Fruit fly (Drosophila melanogaster) whole organism, embryonic: ENCODE results near the gene Sec5.

ENCODE experiments used
- Aef1 ChIP-seq: fragments of 200-800 bp; sonication (Bioruptor generic); IDR thresholded peaks from 3 replicates; pipeline ENCODE4 v1.3.6; 2022; ENCODE audit warnings: missing biosample characterization, missing genetic modification characterization
- CG10209 ChIP-seq: fragments of 200-800 bp; sonication (Bioruptor generic); optimal IDR thresholded peaks from 3 replicates; lab custom pipeline; 2017; ENCODE audit warnings: missing biosample characterization, mild to moderate bottlenecking, missing genetic modification characterization, missing genetic modification reagents
- CG10565 ChIP-seq: fragments of 200-800 bp; sonication (Bioruptor generic); optimal IDR thresholded peaks from 3 replicates; lab custom pipeline; 2016; ENCODE audit warnings: missing biosample characterization, mild to moderate bottlenecking, missing genetic modification characterization
- CG10979 ChIP-seq: fragments of 200-800 bp; sonication (Bioruptor generic); optimal IDR thresholded peaks from 2 replicates; lab custom pipeline; 2018; ENCODE audit warnings: missing biosample characterization, mild to moderate bottlenecking, missing genetic modification characterization, moderate library complexity
- CG11560 ChIP-seq: fragments of 200-800 bp; sonication (Bioruptor generic); IDR thresholded peaks from 3 replicates; pipeline ENCODE4 v1.3.6; 2022; ENCODE audit warnings: missing biosample characterization, missing genetic modification characterization
- CG12299 ChIP-seq: fragments of 200-800 bp; sonication (Bioruptor generic); optimal IDR thresholded peaks from 2 replicates; lab custom pipeline; 2018; ENCODE audit warnings: missing biosample characterization, mild to moderate bottlenecking, missing genetic modification characterization
- CG13624 ChIP-seq: fragments of 200-800 bp; sonication (Bioruptor generic); optimal IDR thresholded peaks from 2 replicates; lab custom pipeline; 2016; ENCODE audit warnings: missing biosample characterization, missing genetic modification characterization
- CG1832 ChIP-seq: fragments of 200-800 bp; sonication (Bioruptor generic); optimal IDR thresholded peaks from 2 replicates; lab custom pipeline; 2017; ENCODE audit warnings: missing biosample characterization, mild to moderate bottlenecking, missing genetic modification characterization, inconsistent platforms
- CG3065 ChIP-seq: fragments of 200-800 bp; sonication (Bioruptor generic); optimal IDR thresholded peaks from 2 replicates; lab custom pipeline; 2016; ENCODE audit warnings: missing biosample characterization, missing genetic modification characterization
- CG32767 ChIP-seq: fragments of 200-800 bp; sonication (Bioruptor generic); IDR thresholded peaks from 2 replicates; pipeline ENCODE4 v1.3.6; 2022; ENCODE audit warnings: missing biosample characterization, missing genetic modification characterization
- CG3407 ChIP-seq: fragments of 200-800 bp; sonication (Bioruptor generic); optimal IDR thresholded peaks from 2 replicates; lab custom pipeline; 2018; ENCODE audit warnings: missing biosample characterization, mild to moderate bottlenecking, missing genetic modification characterization
- CG4730 ChIP-seq: fragments of 200-800 bp; sonication (Bioruptor generic); IDR thresholded peaks from 2 replicates; pipeline ENCODE4 v1.3.6; 2022; ENCODE audit warnings: missing biosample characterization, missing genetic modification characterization
- CG7357 ChIP-seq: fragments of 200-800 bp; sonication (Bioruptor generic); IDR thresholded peaks from 3 replicates; pipeline ENCODE4 v1.3.6; 2022; ENCODE audit warnings: missing biosample characterization, missing genetic modification characterization
- CG9215 ChIP-seq: fragments of 200-800 bp; sonication (Bioruptor generic); IDR thresholded peaks from 2 replicates; pipeline ENCODE4 v1.3.6; 2022; ENCODE audit warnings: missing biosample characterization, missing genetic modification characterization
- CkIIα-i1 ChIP-seq: fragments of 200-800 bp; sonication (Bioruptor generic); IDR thresholded peaks from 2 replicates; pipeline ENCODE4 v1.3.6; 2022; ENCODE audit warnings: missing biosample characterization, missing genetic modification characterization
- CoRest ChIP-seq: fragments of 200-800 bp; sonication (Bioruptor generic); optimal IDR thresholded peaks from 3 replicates; lab custom pipeline; 2018; ENCODE audit warnings: missing biosample characterization, mild to moderate bottlenecking, missing genetic modification characterization, moderate library complexity
- D19B ChIP-seq: fragments of 200-800 bp; sonication (Bioruptor generic); optimal IDR thresholded peaks from 2 replicates; lab custom pipeline; 2017; ENCODE audit warnings: missing biosample characterization, mild to moderate bottlenecking, missing genetic modification characterization
- Dad ChIP-seq: fragments of 200-800 bp; sonication (Bioruptor generic); optimal IDR thresholded peaks from 3 replicates; lab custom pipeline; 2016; ENCODE audit warnings: missing biosample characterization, missing genetic modification characterization
- HmgD ChIP-seq: fragments of 200-800 bp; sonication (Bioruptor generic); optimal IDR thresholded peaks from 3 replicates; lab custom pipeline; 2016; ENCODE audit warnings: missing biosample characterization, missing genetic modification characterization
- Hmx ChIP-seq: fragments of 200-800 bp; sonication (Bioruptor generic); optimal IDR thresholded peaks from 2 replicates; lab custom pipeline; 2016; ENCODE audit warnings: missing biosample characterization, missing genetic modification characterization
- Mad ChIP-seq: fragments of 200-800 bp; sonication (Bioruptor generic); optimal IDR thresholded peaks from 2 replicates; lab custom pipeline; 2016; ENCODE audit warnings: missing biosample characterization, missing genetic modification characterization
- Mrtf ChIP-seq: fragments of 200-800 bp; sonication (Bioruptor generic); IDR thresholded peaks from 3 replicates; pipeline ENCODE4 v1.3.6; 2022; ENCODE audit warnings: missing biosample characterization, missing genetic modification characterization
- NC2β ChIP-seq: fragments of 200-800 bp; sonication (Bioruptor generic); optimal IDR thresholded peaks from 2 replicates; lab custom pipeline; 2016; ENCODE audit warnings: missing biosample characterization, missing genetic modification characterization
- Pdp1 ChIP-seq, 2 experiments: fragments of 200-800 bp; sonication (Bioruptor generic); optimal IDR thresholded peaks; 3 replicates each; lab custom pipeline; 2016; ENCODE audit warnings: missing biosample characterization in 2 of 2, missing genetic modification characterization in 2 of 2, mild to moderate bottlenecking in 1 of 2, moderate library complexity in 1 of 2
- Rfx ChIP-seq: fragments of 200-800 bp; sonication (Bioruptor generic); IDR thresholded peaks from 2 replicates; pipeline ENCODE4 v1.3.6; 2022; ENCODE audit warnings: missing biosample characterization, missing genetic modification characterization
- Scr ChIP-seq: fragments of 200-800 bp; sonication (Bioruptor generic); IDR thresholded peaks from 2 replicates; pipeline ENCODE4 v1.3.6; 2022; ENCODE audit warnings: missing biosample characterization, missing genetic modification characterization; ENCODE audit not compliant: partially characterized antibody
- Side ChIP-seq: fragments of 200-800 bp; sonication (Bioruptor generic); optimal IDR thresholded peaks from 2 replicates; lab custom pipeline; 2016; ENCODE audit warnings: missing biosample characterization, missing genetic modification characterization
- Six4 ChIP-seq: fragments of 200-800 bp; sonication (Bioruptor generic); optimal IDR thresholded peaks from 2 replicates; lab custom pipeline; 2016; ENCODE audit warnings: missing biosample characterization, missing genetic modification characterization
- Tbp ChIP-seq: fragments of >200 bp; optimal IDR thresholded peaks from 2 replicates; lab custom pipeline; 2018; ENCODE audit warnings: missing biosample characterization, missing genetic modification characterization
- az2 ChIP-seq: fragments of 200-800 bp; sonication (Bioruptor generic); optimal IDR thresholded peaks from 3 replicates; lab custom pipeline; 2016; ENCODE audit warnings: missing biosample characterization, missing genetic modification characterization
- eve ChIP-seq, 2 experiments: fragments of >200 bp; optimal IDR thresholded peaks; 2 replicates each; lab custom pipeline; 2017; ENCODE audit warnings: missing biosample characterization in 2 of 2, missing genetic modification characterization in 2 of 2
- fru ChIP-seq: fragments of >200 bp; optimal IDR thresholded peaks from 2 replicates; lab custom pipeline; 2017
- gce ChIP-seq: fragments of 200-800 bp; sonication (Bioruptor generic); IDR thresholded peaks from 3 replicates; pipeline ENCODE4 v1.3.6; 2022; ENCODE audit warnings: missing biosample characterization, missing genetic modification characterization
- gcm ChIP-seq: fragments of 200-800 bp; sonication (Bioruptor generic); optimal IDR thresholded peaks from 2 replicates; lab custom pipeline; 2019; ENCODE audit warnings: missing biosample characterization, mild to moderate bottlenecking, missing genetic modification characterization, moderate library complexity
- gsb-n ChIP-seq: fragments of 200-800 bp; sonication (Bioruptor generic); optimal IDR thresholded peaks from 3 replicates; lab custom pipeline; 2018; ENCODE audit warnings: missing biosample characterization, mild to moderate bottlenecking, missing genetic modification characterization
- lilli ChIP-seq: fragments of 200-800 bp; sonication (Bioruptor generic); optimal IDR thresholded peaks from 3 replicates; lab custom pipeline; 2016; ENCODE audit warnings: missing biosample characterization, missing genetic modification characterization
- maf-S ChIP-seq: fragments of 200-800 bp; sonication (Bioruptor generic); optimal IDR thresholded peaks from 2 replicates; lab custom pipeline; 2016; ENCODE audit warnings: missing biosample characterization, missing genetic modification characterization
- mirr ChIP-seq: fragments of 200-800 bp; sonication (Bioruptor generic); optimal IDR thresholded peaks from 3 replicates; lab custom pipeline; 2018; ENCODE audit warnings: missing biosample characterization, mild to moderate bottlenecking, missing genetic modification characterization
- nerfin-2 ChIP-seq: fragments of 200-800 bp; sonication (Bioruptor generic); IDR thresholded peaks from 2 replicates; pipeline ENCODE4 v1.3.6; 2022; ENCODE audit warnings: missing biosample characterization, missing genetic modification characterization; ENCODE audit not compliant: partially characterized antibody
- pita ChIP-seq: fragments of 200-800 bp; sonication (Bioruptor generic); optimal IDR thresholded peaks from 2 replicates; lab custom pipeline; 2017; ENCODE audit warnings: missing biosample characterization, mild to moderate bottlenecking, missing genetic modification characterization
- repo ChIP-seq: fragments of 200-800 bp; sonication (Bioruptor generic); optimal IDR thresholded peaks from 2 replicates; lab custom pipeline; 2016; ENCODE audit warnings: missing biosample characterization, missing genetic modification characterization
- run ChIP-seq: fragments of 200-800 bp; sonication (Bioruptor generic); optimal IDR thresholded peaks from 3 replicates; lab custom pipeline; 2018; ENCODE audit warnings: missing biosample characterization, mild to moderate bottlenecking, missing genetic modification characterization
- sima ChIP-seq: fragments of 200-800 bp; sonication (Bioruptor generic); optimal IDR thresholded peaks from 2 replicates; lab custom pipeline; 2016; ENCODE audit warnings: missing biosample characterization, missing genetic modification characterization
- slbo ChIP-seq: fragments of 200-800 bp; sonication (Bioruptor generic); IDR thresholded peaks from 2 replicates; pipeline ENCODE4 v1.3.6; 2022; ENCODE audit warnings: missing biosample characterization, missing genetic modification characterization
- so ChIP-seq: fragments of 200-800 bp; sonication (Bioruptor generic); IDR thresholded peaks from 3 replicates; pipeline ENCODE4 v1.3.6; 2022; ENCODE audit warnings: missing biosample characterization, missing genetic modification characterization
- sob ChIP-seq: fragments of 200-800 bp; sonication (Bioruptor generic); IDR thresholded peaks from 2 replicates; pipeline ENCODE4 v1.3.6; 2022; ENCODE audit warnings: missing biosample characterization, missing genetic modification characterization
- sqz ChIP-seq: fragments of 200-800 bp; sonication (Bioruptor generic); optimal IDR thresholded peaks from 3 replicates; lab custom pipeline; 2018; ENCODE audit warnings: missing biosample characterization, mild to moderate bottlenecking, missing genetic modification characterization
- tin ChIP-seq: fragments of 200-800 bp; sonication (Bioruptor generic); optimal IDR thresholded peaks from 3 replicates; lab custom pipeline; 2016; ENCODE audit warnings: missing biosample characterization, missing genetic modification characterization
- tna ChIP-seq: fragments of 200-800 bp; sonication (Bioruptor generic); IDR thresholded peaks from 2 replicates; pipeline ENCODE4 v1.3.6; 2022; ENCODE audit warnings: missing biosample characterization, missing genetic modification characterization; ENCODE audit not compliant: partially characterized antibody
- tup ChIP-seq: fragments of 200-800 bp; sonication (Bioruptor generic); optimal IDR thresholded peaks from 2 replicates; lab custom pipeline; 2016; ENCODE audit warnings: missing biosample characterization, mild to moderate bottlenecking, missing genetic modification characterization, moderate library complexity
- vfl ChIP-seq: fragments of 200-800 bp; sonication (Bioruptor generic); optimal IDR thresholded peaks from 2 replicates; lab custom pipeline; 2016; ENCODE audit warnings: missing biosample characterization, missing genetic modification characterization

The Sec5 gene

dm6 chr2L:3507209-3508164 is 50.4 kb downstream of the Sec5 start, which contains the start of gene tim (continued):
- 0 out of 2 replicates have a peak, but pooled peaks have one; percentile 16 for TF ChIP-seq Rfx (GFP tag; lab: Robert Waterston, UW)
- peak; percentile 50 for TF ChIP-seq CG10979
- TF ChIP-seq tup (GFP tag; lab: Kevin White, UChicago) = no peak
- no peak for TF ChIP-seq gcm (GFP tag; lab: Kevin White, UChicago)
- no peak for TF ChIP-seq mirr
- TF ChIP-seq Hmx = no peak
- TF ChIP-seq lilli = no peak
- TF ChIP-seq Dad = no peak
- TF ChIP-seq pita (GFP tag; lab: Kevin White, UChicago) = no peak
- TF ChIP-seq CG7357 (GFP tag; lab: Robert Waterston, UW) = no peak
- no peak for TF ChIP-seq Side (GFP tag; lab: Kevin White, UChicago)
- no peak for TF ChIP-seq sqz
- TF ChIP-seq Mrtf (GFP tag; lab: Robert Waterston, UW) = no peak
- TF ChIP-seq gce (GFP tag; lab: Robert Waterston, UW) = no peak
- TF ChIP-seq CG32767 (GFP tag; lab: Robert Waterston, UW) = no peak
- TF ChIP-seq tna (GFP tag; lab: Robert Waterston, UW) = no peak
- no peak for TF ChIP-seq sima (GFP tag; lab: Kevin White, UChicago)
- TF ChIP-seq CG3065 = no peak
- TF ChIP-seq CG12299 (tag; lab: Kevin White, UChicago) = no peak
- no peak for TF ChIP-seq Six4 (GFP tag; lab: Kevin White, UChicago)
- no peak for TF ChIP-seq CG13624 (GFP tag; lab: Kevin White, UChicago)
- TF ChIP-seq Mad (GFP tag; lab: Kevin White, UChicago) = no peak
- TF ChIP-seq CG9215 (GFP tag; lab: Robert Waterston, UW) = no peak
- TF ChIP-seq az2 (GFP tag; lab: Kevin White, UChicago) = peak; percentile 9
- no peak for TF ChIP-seq CkIIα-i1
- TF ChIP-seq CG3407 (GFP tag; lab: Kevin White, UChicago) = peak; percentile 4
- no peak for TF ChIP-seq D19B (GFP tag; lab: Kevin White, UChicago)
- TF ChIP-seq maf-S = no peak
- TF ChIP-seq vfl (GFP tag; lab: Kevin White, UChicago) = no peak
- no peak for TF ChIP-seq CG4730
- TF ChIP-seq gsb-n (tag; lab: Kevin White, UChicago) = peak; percentile 15
- peak; percentile 5 for TF ChIP-seq tin (GFP tag; lab: Kevin White, UChicago)
- peak; percentile 5 for TF ChIP-seq run (tag; lab: Kevin White, UChicago)
- TF ChIP-seq CG11560 (tag; lab: Robert Waterston, UW) = no peak
- TF ChIP-seq CoRest = peak; percentile 46
- TF ChIP-seq Tbp (GFP tag; lab: Kevin White, UChicago) = no peak
- peak; percentile 59 for TF ChIP-seq CG1832
- TF ChIP-seq Scr = no peak
- no peak for TF ChIP-seq nerfin-2 (GFP tag; lab: Robert Waterston, UW)
- TF ChIP-seq HmgD (GFP tag; lab: Kevin White, UChicago) = no peak
- peak in 1 of 2 experiments; percentile 76 for TF ChIP-seq Pdp1 (GFP tag; optimal IDR thresholded peaks at IDR 0.05; lab: Kevin White, UChicago)
- peak; percentile 31 for TF ChIP-seq CG10209
- no peak for TF ChIP-seq fru (lab: Kevin White, UChicago)
- TF ChIP-seq NC2β (GFP tag; lab: Kevin White, UChicago) = no peak
- no peak for TF ChIP-seq so (GFP tag; lab: Robert Waterston, UW)
- no peak for TF ChIP-seq Aef1 (GFP tag; lab: Robert Waterston, UW)
- TF ChIP-seq eve (GFP tag; optimal IDR thresholded peaks at IDR 0.05; lab: Kevin White, UChicago) = no peak
- peak; percentile 39 for TF ChIP-seq sob
- TF ChIP-seq slbo = no peak
- TF ChIP-seq CG10565 = no peak
- TF ChIP-seq repo (GFP tag; lab: Kevin White, UChicago) = no peak
